Fruit fly (Drosophila melanogaster) whole organism, embryonic: Measurements from ENCODE around the gene Tom.

Experiments used
- B-H2 ChIP-seq: fragments of 200-800 bp; sonication (Bioruptor generic); optimal IDR thresholded peaks from 2 replicates; lab custom pipeline; 2018; ENCODE audit warnings: missing biosample characterization, mild to moderate bottlenecking, missing genetic modification characterization
- CG11456 ChIP-seq: fragments of 200-800 bp; sonication (Bioruptor generic); IDR thresholded peaks from 3 replicates; pipeline ENCODE4 v1.3.6; 2022; ENCODE audit warnings: missing biosample characterization, missing genetic modification characterization
- CG14667 ChIP-seq: fragments of 200-800 bp; sonication (Bioruptor generic); IDR thresholded peaks from 2 replicates; pipeline ENCODE4 v1.3.6; 2022; ENCODE audit warnings: missing biosample characterization, missing genetic modification characterization
- CG14860 ChIP-seq: fragments of 200-800 bp; sonication (Bioruptor generic); IDR thresholded peaks from 3 replicates; pipeline ENCODE4 v1.3.6; 2022; ENCODE audit warnings: missing biosample characterization, missing genetic modification characterization; ENCODE audit not compliant: partially characterized antibody
- CG15479 ChIP-seq: fragments of 200-800 bp; sonication (Bioruptor generic); optimal IDR thresholded peaks from 3 replicates; lab custom pipeline; 2019; ENCODE audit warnings: missing biosample characterization, mild to moderate bottlenecking, missing genetic modification characterization, moderate library complexity
- CG17186 ChIP-seq: fragments of 200-800 bp; sonication (Bioruptor generic); optimal IDR thresholded peaks from 3 replicates; lab custom pipeline; 2017; ENCODE audit warnings: missing biosample characterization, missing genetic modification reagents, missing genetic modification characterization
- CG2199 ChIP-seq: fragments of 200-800 bp; sonication (Bioruptor generic); IDR thresholded peaks from 3 replicates; pipeline ENCODE4 v1.3.6; 2022; ENCODE audit warnings: missing biosample characterization, missing genetic modification characterization
- CG30431 ChIP-seq: fragments of 200-800 bp; sonication (Bioruptor generic); optimal IDR thresholded peaks from 2 replicates; lab custom pipeline; 2017; ENCODE audit warnings: missing biosample characterization, missing genetic modification characterization
- CG31388 ChIP-seq: fragments of 200-800 bp; sonication (Bioruptor generic); optimal IDR thresholded peaks from 2 replicates; lab custom pipeline; 2016; ENCODE audit warnings: missing biosample characterization, missing genetic modification characterization
- CG32767 ChIP-seq: fragments of 200-800 bp; sonication (Bioruptor generic); IDR thresholded peaks from 2 replicates; pipeline ENCODE4 v1.3.6; 2022; ENCODE audit warnings: missing biosample characterization, missing genetic modification characterization
- CG4617 ChIP-seq: fragments of 200-800 bp; sonication (Bioruptor generic); optimal IDR thresholded peaks from 3 replicates; lab custom pipeline; 2016; ENCODE audit warnings: missing biosample characterization, missing genetic modification characterization, borderline replicate concordance
- CG6791 ChIP-seq: fragments of 200-800 bp; sonication (Bioruptor generic); IDR thresholded peaks from 3 replicates; pipeline ENCODE4 v1.3.6; 2022; ENCODE audit warnings: missing biosample characterization, missing genetic modification characterization; ENCODE audit not compliant: partially characterized antibody
- CG9932 ChIP-seq: fragments of 200-800 bp; sonication (Bioruptor generic); IDR thresholded peaks from 2 replicates; pipeline ENCODE4 v1.3.6; 2022; ENCODE audit warnings: missing biosample characterization, missing genetic modification characterization
- CrebB ChIP-seq: fragments of 200-800 bp; sonication (Bioruptor generic); optimal IDR thresholded peaks from 3 replicates; lab custom pipeline; 2018; ENCODE audit warnings: missing biosample characterization, mild to moderate bottlenecking, missing genetic modification characterization
- D ChIP-seq, 2 experiments: fragments of 200-800 bp in 1 of 2; fragments of >200 bp in 1 of 2; sonication (Bioruptor generic) in 1 of 2; optimal IDR thresholded peaks; 2 replicates in 1 of 2; 3 replicates in 1 of 2; lab custom pipeline; 2017; ENCODE audit warnings: mild to moderate bottlenecking in 1 of 2, missing biosample characterization in 1 of 2, missing genetic modification characterization in 1 of 2, missing genetic modification reagents in 1 of 2
- Gsc ChIP-seq: fragments of 200-800 bp; sonication (Bioruptor generic); IDR thresholded peaks from 2 replicates; pipeline ENCODE4 v1.3.6; 2022; ENCODE audit warnings: missing biosample characterization, missing genetic modification characterization
- Hmr ChIP-seq: fragments of 200-800 bp; sonication (Bioruptor generic); optimal IDR thresholded peaks from 3 replicates; lab custom pipeline; 2017; ENCODE audit warnings: mild to moderate bottlenecking, missing biosample characterization, missing genetic modification reagents, missing genetic modification characterization
- Kr ChIP-seq: fragments of 200-800 bp; sonication (Bioruptor generic); optimal IDR thresholded peaks from 2 replicates; lab custom pipeline; 2017; ENCODE audit warnings: missing biosample characterization, mild to moderate bottlenecking, missing genetic modification characterization
- NFAT ChIP-seq: fragments of 200-800 bp; sonication (Bioruptor generic); IDR thresholded peaks from 2 replicates; pipeline ENCODE4 v1.3.6; 2022; ENCODE audit warnings: missing biosample characterization, missing genetic modification characterization
- Six4 ChIP-seq: fragments of 200-800 bp; sonication (Bioruptor generic); optimal IDR thresholded peaks from 2 replicates; lab custom pipeline; 2016; ENCODE audit warnings: missing biosample characterization, missing genetic modification characterization
- Ssrp ChIP-seq: fragments of 200-800 bp; sonication (Bioruptor generic); optimal IDR thresholded peaks from 2 replicates; lab custom pipeline; 2018; ENCODE audit warnings: missing biosample characterization, mild to moderate bottlenecking, missing genetic modification characterization, moderate library complexity
- ara ChIP-seq: fragments of 200-800 bp; sonication (Bioruptor generic); IDR thresholded peaks from 2 replicates; pipeline ENCODE4 v1.3.6; 2022; ENCODE audit warnings: missing biosample characterization, missing genetic modification characterization
- bbx ChIP-seq: fragments of 200-800 bp; sonication (Bioruptor generic); IDR thresholded peaks from 2 replicates; pipeline ENCODE4 v1.3.6; 2022; ENCODE audit warnings: missing biosample characterization, missing genetic modification characterization; ENCODE audit not compliant: partially characterized antibody
- chm ChIP-seq: fragments of 200-800 bp; sonication (Bioruptor generic); IDR thresholded peaks from 2 replicates; pipeline ENCODE4 v1.3.6; 2022; ENCODE audit warnings: missing biosample characterization, missing genetic modification characterization
- ci ChIP-seq: fragments of 200-800 bp; sonication (Bioruptor generic); IDR thresholded peaks from 3 replicates; pipeline ENCODE4 v1.3.6; 2022; ENCODE audit warnings: missing biosample characterization, missing genetic modification characterization
- gt ChIP-seq: fragments of 200-800 bp; sonication (Bioruptor generic); IDR thresholded peaks from 2 replicates; pipeline ENCODE4 v1.3.6; 2022; ENCODE audit warnings: missing biosample characterization, missing genetic modification characterization
- kni ChIP-seq: fragments of 200-800 bp; sonication (Bioruptor generic); optimal IDR thresholded peaks from 3 replicates; lab custom pipeline; 2017; ENCODE audit warnings: mild to moderate bottlenecking, missing biosample characterization, missing genetic modification reagents, missing genetic modification characterization
- nom ChIP-seq: fragments of 200-800 bp; sonication (Bioruptor generic); optimal IDR thresholded peaks from 2 replicates; lab custom pipeline; 2017; ENCODE audit warnings: missing biosample characterization, missing genetic modification characterization, mild to moderate bottlenecking, moderate library complexity, missing genetic modification reagents
- otp ChIP-seq: fragments of 200-800 bp; sonication (Bioruptor generic); IDR thresholded peaks from 3 replicates; pipeline ENCODE4, ENCODE4 v1.3.6; 2022; ENCODE audit warnings: missing biosample characterization, missing genetic modification characterization
- pros ChIP-seq: fragments of 200-800 bp; sonication (Bioruptor generic); optimal IDR thresholded peaks from 3 replicates; lab custom pipeline; 2019; ENCODE audit warnings: missing biosample characterization, mild to moderate bottlenecking, missing genetic modification characterization, moderate library complexity
- rib ChIP-seq: fragments of 200-800 bp; sonication (Bioruptor generic); IDR thresholded peaks from 2 replicates; pipeline ENCODE4 v1.3.6; 2022; ENCODE audit warnings: missing biosample characterization, missing genetic modification characterization
- ssp ChIP-seq: fragments of 200-800 bp; sonication (Bioruptor generic); IDR thresholded peaks from 2 replicates; pipeline ENCODE4 v1.3.6; 2022; ENCODE audit warnings: missing biosample characterization, missing genetic modification characterization
- stwl ChIP-seq: fragments of 200-800 bp; sonication (Bioruptor generic); optimal IDR thresholded peaks from 3 replicates; lab custom pipeline; 2018; ENCODE audit warnings: missing biosample characterization, mild to moderate bottlenecking, missing genetic modification characterization, moderate library complexity
- tio ChIP-seq: fragments of 200-800 bp; sonication (Bioruptor generic); optimal IDR thresholded peaks from 2 replicates; lab custom pipeline; 2017; ENCODE audit warnings: missing biosample characterization, missing genetic modification characterization, inconsistent platforms
- tll ChIP-seq, 2 experiments: fragments of 200-800 bp in 1 of 2; fragments of >200 bp in 1 of 2; sonication (Bioruptor generic) in 1 of 2; optimal IDR thresholded peaks; 2 replicates each; lab custom pipeline; 2017 to 2019; ENCODE audit warnings: missing biosample characterization in 2 of 2, missing genetic modification characterization in 2 of 2, mild to moderate bottlenecking in 1 of 2, moderate library complexity in 1 of 2
- tna ChIP-seq: fragments of 200-800 bp; sonication (Bioruptor generic); IDR thresholded peaks from 2 replicates; pipeline ENCODE4 v1.3.6; 2022; ENCODE audit warnings: missing biosample characterization, missing genetic modification characterization; ENCODE audit not compliant: partially characterized antibody
- wor ChIP-seq: fragments of 200-800 bp; sonication (Bioruptor generic); IDR thresholded peaks from 2 replicates; pipeline ENCODE4 v1.3.6; 2022; ENCODE audit warnings: missing biosample characterization, missing genetic modification characterization
- z ChIP-seq: fragments of 200-800 bp; sonication (Bioruptor generic); IDR thresholded peaks from 3 replicates; pipeline ENCODE4 v1.3.6; 2022; ENCODE audit warnings: missing biosample characterization, missing genetic modification characterization

The Tom gene

dm6 chr3L:14978496-14978894 lies 9.4 kb downstream of the Tom start (continued):
- TF ChIP-seq rib (GFP tag; lab: Robert Waterston, UW) = peak; percentile 61; the same call in 1 of the 2 replicates
- TF ChIP-seq CG6791 (GFP tag; lab: Robert Waterston, UW) = 0 out of 3 replicates have a peak, but pooled peaks have one; percentile 29
- TF ChIP-seq pros (GFP tag; lab: Kevin White, UChicago) = peak; percentile 51
- peak; percentile 85 for TF ChIP-seq z (GFP tag; lab: Robert Waterston, UW)
- TF ChIP-seq CG14667 (GFP tag; lab: Robert Waterston, UW) = no peak
- TF ChIP-seq nom (GFP tag; lab: Kevin White, UChicago) = peak; percentile 40
- no peak for TF ChIP-seq CG9932 (GFP tag; lab: Robert Waterston, UW)
- peak; percentile 89 for TF ChIP-seq kni (GFP tag; lab: Kevin White, UChicago)
- TF ChIP-seq D (optimal IDR thresholded peaks at IDR 0.05; lab: Kevin White, UChicago) = no peak
- no peak for TF ChIP-seq D (GFP tag; optimal IDR thresholded peaks at IDR 0.05; lab: Kevin White, UChicago)
- no peak for TF ChIP-seq CG17186
- TF ChIP-seq ara = 0 out of 2 replicates have a peak, but pooled peaks have one; percentile 19
- TF ChIP-seq CrebB = no peak
- no peak for TF ChIP-seq CG4617 (GFP tag; lab: Kevin White, UChicago)
- 0 out of 2 replicates have a peak, but pooled peaks have one; percentile 9 for TF ChIP-seq CG32767 (GFP tag; lab: Robert Waterston, UW)
- TF ChIP-seq stwl (tag; lab: Kevin White, UChicago) = no peak
- no peak for TF ChIP-seq B-H2 (GFP tag; lab: Kevin White, UChicago)
- TF ChIP-seq otp (GFP tag; lab: Robert Waterston, UW) = peak; percentile 48; the same call in 1 of the 3 replicates
- TF ChIP-seq CG11456 = 0 out of 3 replicates have a peak, but pooled peaks have one; percentile 63
- no peak for TF ChIP-seq wor (GFP tag; lab: Robert Waterston, UW)

- TF ChIP-seq Kr = no peak
- TF ChIP-seq Ssrp (tag; lab: Kevin White, UChicago) = no peak
- TF ChIP-seq Hmr (GFP tag; lab: Kevin White, UChicago) = no peak
- TF ChIP-seq NFAT (GFP tag; lab: Robert Waterston, UW) = no peak
- peak; percentile 63; the same call in 1 of the 3 replicates for TF ChIP-seq CG2199 (GFP tag; lab: Robert Waterston, UW)
- TF ChIP-seq pros (GFP tag; lab: Kevin White, UChicago) = peak; percentile 10
- TF ChIP-seq tio = no peak
- 0 out of 3 replicates have a peak, but pooled peaks have one; percentile 14 for TF ChIP-seq CG6791 (GFP tag; lab: Robert Waterston, UW)
- TF ChIP-seq CG14860 (GFP tag; lab: Robert Waterston, UW) = no peak
- no peak for TF ChIP-seq gt (GFP tag; lab: Robert Waterston, UW)
- TF ChIP-seq CG31388 = no peak
- TF ChIP-seq CG30431 (GFP tag; lab: Kevin White, UChicago) = no peak
- no peak for TF ChIP-seq Gsc (GFP tag; lab: Robert Waterston, UW)
- peak; percentile 47; the same call in 1 of the 2 replicates for TF ChIP-seq tna (GFP tag; lab: Robert Waterston, UW)
- TF ChIP-seq kni (GFP tag; lab: Kevin White, UChicago) = peak; percentile 60
- no peak for TF ChIP-seq ci (GFP tag; lab: Robert Waterston, UW)
- TF ChIP-seq ssp (GFP tag; lab: Robert Waterston, UW) = no peak
- no peak for TF ChIP-seq Six4 (GFP tag; lab: Kevin White, UChicago)
- peak; percentile 27 for TF ChIP-seq CG15479 (GFP tag; lab: Kevin White, UChicago)
- TF ChIP-seq chm = 0 out of 2 replicates have a peak, but pooled peaks have one; percentile 25
- no peak for TF ChIP-seq bbx (GFP tag; lab: Robert Waterston, UW)
- TF ChIP-seq tll (GFP tag; optimal IDR thresholded peaks at IDR 0.05; lab: Kevin White, UChicago) = peak in 1 of 2 experiments; percentile 23
These were observed 10.2 kb downstream of the Tom start, which contains the start of gene CG3349 for dm6 chr3L:14979332-14979731. Gene CG3349, plus strand, starts transcription at chr3L:14979620.
